Worm (Caenorhabditis elegans): ENCODE data around the gene F09A5.2.

DNA sequence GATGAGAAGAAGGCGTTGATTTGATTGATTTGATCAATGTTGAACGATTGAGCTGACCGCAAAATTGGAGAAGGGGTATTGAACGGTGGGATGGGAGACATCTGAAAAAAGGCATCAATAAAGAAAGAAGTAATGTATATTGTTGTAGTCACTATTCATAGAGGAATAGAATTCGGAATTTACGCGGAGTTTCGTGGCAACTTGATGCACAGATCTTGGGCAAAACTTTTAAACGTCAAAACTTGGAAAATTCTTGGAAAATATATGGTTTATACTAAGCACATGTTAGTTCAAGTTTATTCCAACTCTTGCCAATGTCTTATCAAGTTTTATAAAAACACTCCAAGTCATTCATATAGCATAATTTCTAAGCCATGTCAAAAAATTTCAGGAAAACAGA, 8.5 kb upstream of the F09A5.2 start, which contains the start of gene F17H10.4:
- TF ChIP-seq che-1 (tag; optimal IDR thresholded peaks at IDR 0.05) (no peak), elt-2 (tag; optimal IDR thresholded peaks at IDR 0.05) (no peak), pha-4 (tag; optimal IDR thresholded peaks at IDR 0.05) (no peak), ahr-1 (tag; optimal IDR thresholded peaks at IDR 0.05) (no peak), pat-9 (tag; optimal IDR thresholded peaks at IDR 0.05) (no peak), pros-1 (tag; optimal IDR thresholded peaks at IDR 0.05) (no peak), pag-3 (tag; optimal IDR thresholded peaks at IDR 0.05; ENCODE audit: borderline replicate concordance) (no peak), sox-2 (GFP tag; IDR thresholded peaks at IDR 0.05) (no peak), F13H6.1 (tag; optimal IDR thresholded peaks at IDR 0.05) (no peak), dmd-4 (tag; optimal IDR thresholded peaks at IDR 0.05; ENCODE audit: borderline replicate concordance) (no peak), ceh-30 (tag; optimal IDR thresholded peaks at IDR 0.05) (no peak), fkh-10 (GFP tag; optimal IDR thresholded peaks at IDR 0.05) (no peak), nfya-1 (tag; optimal IDR thresholded peaks at IDR 0.05) (no peak)

Data from whole organism, late embryonic.